Fruit fly (Drosophila melanogaster): ENCODE measurements around the gene Prestin.
A peak's percentile ranks its signal among the peaks of the same experiment; 100 is the strongest.

Prestin gene

dm6 chr3L:17956369-17957007 is 48.9 kb upstream of the Prestin start (continued):
- TF ChIP-seq Eip74EF (GFP tag; optimal IDR thresholded peaks at IDR 0.05) (peak in 1 of 2 experiments; percentile 76), Atf6 (GFP tag; IDR thresholded peaks at IDR 0.05) (peak; percentile 19; the same call in 1 of the 2 replicates), CG8281 (tag; optimal IDR thresholded peaks at IDR 0.05) (no peak), Abd-B (GFP tag; optimal IDR thresholded peaks at IDR 0.05) (no peak), bigmax (GFP tag; optimal IDR thresholded peaks at IDR 0.05) (no peak), croc (GFP tag; conservative IDR thresholded peaks at IDR 0.05) (no peak), crc (GFP tag; optimal IDR thresholded peaks at IDR 0.05) (no peak), onecut (GFP tag; IDR thresholded peaks at IDR 0.05) (peak; percentile 82), pita (GFP tag; optimal IDR thresholded peaks at IDR 0.05) (no peak), dmrt11E (tag; optimal IDR thresholded peaks at IDR 0.05) (no peak), CG15601 (tag; optimal IDR thresholded peaks at IDR 0.05) (no peak), btn (GFP tag; optimal IDR thresholded peaks at IDR 0.05) (no peak), nom (GFP tag; optimal IDR thresholded peaks at IDR 0.05) (no peak)

dm6 chr3L:17950132-17950815 is 42.7 kb upstream of the Prestin start:
- TF ChIP-seq jumu (GFP tag; optimal IDR thresholded peaks at IDR 0.05), result no peak
- peak; percentile 22 for TF ChIP-seq CG18599 (GFP tag; optimal IDR thresholded peaks at IDR 0.05)
- no peak for TF ChIP-seq CG30403 (GFP tag; optimal IDR thresholded peaks at IDR 0.05)
- TF ChIP-seq psq (GFP tag; optimal IDR thresholded peaks at IDR 0.05), result no peak
- TF ChIP-seq cwo (GFP tag; optimal IDR thresholded peaks at IDR 0.05), result peak; percentile 96
- TF ChIP-seq z (GFP tag; IDR thresholded peaks at IDR 0.05), result peak; percentile 64; the same call in 2 of the 3 replicates
- TF ChIP-seq HmgZ (tag; optimal IDR thresholded peaks at IDR 0.05), result peak; percentile 71
- 0 out of 2 replicates have a peak, but pooled peaks have one; percentile 39 for TF ChIP-seq CG3847 (GFP tag; IDR thresholded peaks at IDR 0.05)
- TF ChIP-seq CG32532 (GFP tag; IDR thresholded peaks at IDR 0.05), result no peak
- peak; percentile 97 for TF ChIP-seq sd (tag; optimal IDR thresholded peaks at IDR 0.05)
- peak; percentile 95 for TF ChIP-seq CG34376 (GFP tag; optimal IDR thresholded peaks at IDR 0.05)
- TF ChIP-seq grn (GFP tag; optimal IDR thresholded peaks at IDR 0.05), result peak; percentile 86
- no peak for TF ChIP-seq ara (GFP tag; IDR thresholded peaks at IDR 0.05)
- TF ChIP-seq CG10543 (GFP tag; optimal IDR thresholded peaks at IDR 0.05), result peak; percentile 88
- peak; percentile 39 for TF ChIP-seq CG11723 (GFP tag; optimal IDR thresholded peaks at IDR 0.05)
- 0 out of 2 replicates have a peak, but pooled peaks have one; percentile 24 for TF ChIP-seq CG9932 (GFP tag; IDR thresholded peaks at IDR 0.05)
- peak; percentile 71 for TF ChIP-seq lab (GFP tag; optimal IDR thresholded peaks at IDR 0.05)
- peak; percentile 37 for TF ChIP-seq corto (GFP tag; optimal IDR thresholded peaks at IDR 0.05)
- no peak for TF ChIP-seq CG13296 (GFP tag; optimal IDR thresholded peaks at IDR 0.05)
- TF ChIP-seq Dbx (GFP tag; IDR thresholded peaks at IDR 0.05), result 0 out of 3 replicates have a peak, but pooled peaks have one; percentile 24
- TF ChIP-seq CG34224 (GFP tag; IDR thresholded peaks at IDR 0.05; ENCODE audit: partially characterized antibody), result 0 out of 3 replicates have a peak, but pooled peaks have one; percentile 28
- no peak for TF ChIP-seq CG1647 (GFP tag; optimal IDR thresholded peaks at IDR 0.05)
- TF ChIP-seq esg (GFP tag; conservative IDR thresholded peaks at IDR 0.05), result no peak
- TF ChIP-seq CG17612 (GFP tag; IDR thresholded peaks at IDR 0.05), result 0 out of 2 replicates have a peak, but pooled peaks have one; percentile 22
- TF ChIP-seq Atf6 (GFP tag; IDR thresholded peaks at IDR 0.05), result peak; percentile 58; the same call in 1 of the 2 replicates
- peak; percentile 29 for TF ChIP-seq Hand (GFP tag; optimal IDR thresholded peaks at IDR 0.05)
- peak; percentile 57 for TF ChIP-seq Ets65A (GFP tag)
- peak in 1 of 2 experiments; percentile 14 for TF ChIP-seq Trl (optimal IDR thresholded peaks at IDR 0.05)
- no peak for TF ChIP-seq Trl (GFP tag; optimal IDR thresholded peaks at IDR 0.05)
- TF ChIP-seq Rfx (GFP tag; IDR thresholded peaks at IDR 0.05), result peak; percentile 20; the same call in 1 of the 2 replicates
- peak; percentile 92 for TF ChIP-seq ERR (GFP tag; optimal IDR thresholded peaks at IDR 0.05)
- TF ChIP-seq CG8290 (GFP tag; optimal IDR thresholded peaks at IDR 0.05), result no peak
- peak in 1 of 2 experiments; percentile 44 for TF ChIP-seq CG8290 (tag; optimal IDR thresholded peaks at IDR 0.05)
- TF ChIP-seq CG1233 (GFP tag; optimal IDR thresholded peaks at IDR 0.05), result no peak
- peak; percentile 88 for TF ChIP-seq exex (tag; optimal IDR thresholded peaks at IDR 0.05)
